Fruit fly (Drosophila melanogaster): Measurements from ENCODE around the gene CG7330.

The CG7330 gene

DNA sequence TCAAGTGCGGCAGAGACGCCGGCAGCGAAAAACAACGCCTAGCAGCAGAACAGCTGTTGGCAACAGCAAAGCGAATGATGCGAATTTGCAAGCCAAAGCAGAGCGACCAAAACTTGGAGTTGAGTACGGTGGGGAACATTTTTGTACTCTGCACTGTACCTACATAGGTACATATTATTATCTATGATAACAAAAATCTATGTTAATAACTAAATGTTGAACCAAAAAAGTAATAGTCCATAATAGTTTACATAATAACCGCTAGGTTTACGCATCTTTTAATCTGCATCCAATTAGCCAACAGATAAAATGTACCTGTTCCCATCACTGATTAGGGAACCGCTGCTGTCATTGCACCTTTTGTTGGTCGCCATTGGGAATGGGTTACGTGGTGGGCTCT lies 33.2 kb downstream of the CG7330 start:
- TF ChIP-seq Eip78C (GFP tag) (peak; percentile 37), Gug (GFP tag; IDR thresholded peaks at IDR 0.05) (no peak), pdm3 (GFP tag; optimal IDR thresholded peaks at IDR 0.05) (no peak), CG6163 (GFP tag; IDR thresholded peaks at IDR 0.05) (0 out of 3 replicates have a peak, but pooled peaks have one; percentile 17)

DNA sequence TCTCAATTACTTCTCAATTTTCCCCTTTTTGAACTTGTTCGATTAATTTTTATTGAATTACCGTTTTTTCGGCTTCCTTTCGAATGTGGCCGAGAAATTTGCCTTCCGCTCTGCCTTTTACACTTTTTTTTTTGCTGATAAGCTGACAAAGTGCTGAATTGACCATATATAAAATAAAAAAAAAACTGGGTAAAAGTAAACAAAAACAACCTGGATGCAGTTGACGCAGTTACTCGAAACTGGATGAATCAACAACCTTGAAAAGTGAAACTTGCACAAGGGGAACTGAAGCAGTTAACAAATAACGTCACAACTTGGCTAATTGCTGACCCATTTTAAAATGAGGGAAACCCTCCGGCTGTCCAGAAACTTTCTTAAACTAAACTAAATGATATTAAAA lies 35.2 kb downstream of the CG7330 start:
- TF ChIP-seq Ets21C (GFP tag; optimal IDR thresholded peaks at IDR 0.05) (no peak), Blimp-1 (GFP tag; optimal IDR thresholded peaks at IDR 0.05) (peak; percentile 46), CG11294 (GFP tag; IDR thresholded peaks at IDR 0.05) (no peak)

DNA sequence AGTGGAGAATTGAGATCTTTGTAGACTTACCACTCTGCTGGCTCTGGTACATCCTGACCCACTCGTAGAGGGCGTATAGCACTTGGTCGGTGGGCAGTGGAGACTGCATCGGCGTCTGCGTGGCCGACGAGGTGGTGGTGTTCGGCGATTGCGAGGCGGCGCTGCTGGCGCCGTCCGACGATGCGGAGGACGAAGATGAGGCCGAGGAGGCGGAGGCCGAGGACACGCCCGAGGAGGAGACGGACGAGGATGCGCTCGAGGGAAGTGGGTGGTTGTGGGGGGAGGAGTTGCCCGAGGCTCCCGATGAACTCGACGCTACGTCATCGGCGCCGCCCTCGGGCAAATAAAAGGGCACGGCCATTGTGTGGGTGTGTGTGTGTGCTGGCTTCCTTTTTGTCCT lies 36.0 kb downstream of the CG7330 start:
- no peak for TF ChIP-seq CG10669 (GFP tag; optimal IDR thresholded peaks at IDR 0.05)
- TF ChIP-seq Blimp-1 (GFP tag; optimal IDR thresholded peaks at IDR 0.05) = no peak
- TF ChIP-seq eg (GFP tag; IDR thresholded peaks at IDR 0.05) = 0 out of 3 replicates have a peak, but pooled peaks have one; percentile 8
- 0 out of 3 replicates have a peak, but pooled peaks have one; percentile 22 for TF ChIP-seq CG6163 (GFP tag; IDR thresholded peaks at IDR 0.05)

DNA sequence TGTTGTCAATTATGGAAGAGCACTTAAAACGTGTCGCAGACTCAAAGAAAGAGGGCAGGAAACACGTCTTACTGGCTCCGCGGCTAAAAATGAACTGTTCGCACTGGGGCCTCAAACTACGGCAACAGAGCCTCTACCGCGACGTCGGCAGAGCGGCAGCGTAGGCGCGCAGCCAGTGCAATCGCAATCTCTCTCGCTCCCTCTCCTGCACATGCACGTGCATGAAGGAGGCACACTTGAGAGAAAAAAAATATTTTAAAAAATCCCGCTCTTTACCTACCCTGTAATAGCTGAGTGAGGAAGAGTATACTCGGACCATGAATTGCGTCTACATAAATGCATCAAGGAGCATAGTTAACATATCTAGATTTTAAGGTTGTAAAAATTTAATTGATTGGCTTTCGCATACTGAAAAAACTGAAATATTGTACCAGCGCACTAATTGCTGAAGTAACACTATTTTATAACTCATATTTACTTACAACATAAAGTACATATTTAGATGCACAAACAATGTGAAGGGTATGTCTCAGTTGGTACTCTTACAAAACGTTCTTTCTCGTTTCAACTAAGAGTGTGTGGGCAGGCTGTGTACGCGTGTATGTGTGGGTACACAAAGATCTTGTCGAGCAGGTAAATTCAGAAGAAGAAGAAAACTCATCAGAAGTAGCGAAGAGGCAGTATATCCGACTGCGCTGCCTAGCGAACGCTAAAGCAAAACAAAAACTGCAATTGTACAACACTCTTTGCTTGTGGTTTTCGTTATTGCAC lies 37.0 kb downstream of the CG7330 start, which contains the start of gene hid:
Gene hid, minus strand, starts transcription at position 100 of the 771 bp plus-strand sequence.
- TF ChIP-seq dsx (GFP tag; optimal IDR thresholded peaks at IDR 0.05; ENCODE audit: poor library complexity, severe bottlenecking) = peak; percentile 94
- peak; percentile 98 for TF ChIP-seq CG31627 (GFP tag; optimal IDR thresholded peaks at IDR 0.05)
- peak; percentile 95 for TF ChIP-seq achi (GFP tag; optimal IDR thresholded peaks at IDR 0.05)
- peak; percentile 96 for TF ChIP-seq Eip75B (GFP tag; optimal IDR thresholded peaks at IDR 0.05)
- peak; percentile 95 for TF ChIP-seq Gug (GFP tag; IDR thresholded peaks at IDR 0.05)
- TF ChIP-seq CG9139 (GFP tag; optimal IDR thresholded peaks at IDR 0.05) = peak; percentile 85
- TF ChIP-seq Sox102F (GFP tag; optimal IDR thresholded peaks at IDR 0.05) = peak; percentile 96
- peak; percentile 93 for TF ChIP-seq CG7368 (GFP tag; optimal IDR thresholded peaks at IDR 0.05)
- peak; percentile 96 for TF ChIP-seq CG3919 (GFP tag; optimal IDR thresholded peaks at IDR 0.05)
- peak; percentile 96 for TF ChIP-seq acj6 (GFP tag; optimal IDR thresholded peaks at IDR 0.05)
- peak; percentile 91 for TF ChIP-seq CG16779 (tag; optimal IDR thresholded peaks at IDR 0.05)
- TF ChIP-seq Smox (GFP tag; optimal IDR thresholded peaks at IDR 0.05) = peak; percentile 97
- TF ChIP-seq Blimp-1 (GFP tag; optimal IDR thresholded peaks at IDR 0.05) = peak; percentile 91
- peak; percentile 97 for TF ChIP-seq topi (GFP tag; optimal IDR thresholded peaks at IDR 0.05)
- TF ChIP-seq CG6792 (GFP tag; optimal IDR thresholded peaks at IDR 0.05) = peak; percentile 95
- peak; percentile 98 for TF ChIP-seq cyc (GFP tag; optimal IDR thresholded peaks at IDR 0.05)
- TF ChIP-seq eg (GFP tag; IDR thresholded peaks at IDR 0.05) = peak; percentile 89
- TF ChIP-seq dac (GFP tag; optimal IDR thresholded peaks at IDR 0.05) = peak; percentile 73
- TF ChIP-seq CG10631 (GFP tag; optimal IDR thresholded peaks at IDR 0.05) = peak; percentile 93
- peak; percentile 98 for TF ChIP-seq CG11902 (GFP tag; optimal IDR thresholded peaks at IDR 0.05)
- peak; percentile 88 for TF ChIP-seq CG6163 (GFP tag; IDR thresholded peaks at IDR 0.05)
- TF ChIP-seq CG6276 (GFP tag; optimal IDR thresholded peaks at IDR 0.05) = peak; percentile 92
- peak; percentile 96 for TF ChIP-seq CG8119 (GFP tag; IDR thresholded peaks at IDR 0.05)
- TF ChIP-seq CG3032 (tag; optimal IDR thresholded peaks at IDR 0.05) = peak; percentile 98
- TF ChIP-seq Hr38 (GFP tag; optimal IDR thresholded peaks at IDR 0.05) = peak; percentile 49
- TF ChIP-seq spab (GFP tag; optimal IDR thresholded peaks at IDR 0.05) = peak; percentile 96
- peak; percentile 93 for TF ChIP-seq CG6854 (GFP tag; optimal IDR thresholded peaks at IDR 0.05)
- TF ChIP-seq fkh (GFP tag; optimal IDR thresholded peaks at IDR 0.05) = peak; percentile 84
- TF ChIP-seq CG8319 (GFP tag; optimal IDR thresholded peaks at IDR 0.05) = peak; percentile 92
- TF ChIP-seq Ets96B (tag; optimal IDR thresholded peaks at IDR 0.05) = peak; percentile 96
- peak; percentile 99 for TF ChIP-seq svp (GFP tag)
- peak; percentile 91 for TF ChIP-seq CG1621 (tag; optimal IDR thresholded peaks at IDR 0.05)
- peak; percentile 87 for TF ChIP-seq CG4318 (GFP tag; optimal IDR thresholded peaks at IDR 0.05)
- TF ChIP-seq CG11762 (GFP tag; optimal IDR thresholded peaks at IDR 0.05; ENCODE audit: insufficient read depth) = peak; percentile 96
- TF ChIP-seq lz (GFP tag; optimal IDR thresholded peaks at IDR 0.05) = peak; percentile 96
- peak; percentile 96 for TF ChIP-seq CG32006 (GFP tag; optimal IDR thresholded peaks at IDR 0.05)
- TF ChIP-seq Eip93F (GFP tag; optimal IDR thresholded peaks at IDR 0.05) = peak; percentile 84
- peak; percentile 97 for TF ChIP-seq CG10669 (GFP tag; optimal IDR thresholded peaks at IDR 0.05)
- TF ChIP-seq CG34406 (GFP tag; optimal IDR thresholded peaks at IDR 0.05) = peak; percentile 97
